Fruit fly (Drosophila melanogaster) whole organism, pupa: ENCODE results near the gene mIF2.

Experiments
- CG8301 ChIP-seq: fragments of 200-800 bp; sonication (Bioruptor generic); optimal IDR thresholded peaks from 2 replicates; lab custom pipeline; 2018; ENCODE audit warnings: missing biosample characterization, mild to moderate bottlenecking, missing genetic modification characterization
- D1 ChIP-seq: fragments of 200-800 bp; sonication (Bioruptor generic); optimal IDR thresholded peaks from 2 replicates; lab custom pipeline; 2018; ENCODE audit warnings: missing biosample characterization, mild to moderate bottlenecking, missing genetic modification characterization, moderate library complexity
- Snoo ChIP-seq: fragments of 200-800 bp; sonication (Bioruptor generic); optimal IDR thresholded peaks from 3 replicates; lab custom pipeline; 2017; ENCODE audit warnings: missing biosample characterization, mild to moderate bottlenecking, missing genetic modification characterization, inconsistent platforms
- gl ChIP-seq: fragments of 200-800 bp; sonication (Bioruptor generic); optimal IDR thresholded peaks from 2 replicates; lab custom pipeline; 2018; ENCODE audit warnings: missing biosample characterization, mild to moderate bottlenecking, missing genetic modification characterization

DNA sequence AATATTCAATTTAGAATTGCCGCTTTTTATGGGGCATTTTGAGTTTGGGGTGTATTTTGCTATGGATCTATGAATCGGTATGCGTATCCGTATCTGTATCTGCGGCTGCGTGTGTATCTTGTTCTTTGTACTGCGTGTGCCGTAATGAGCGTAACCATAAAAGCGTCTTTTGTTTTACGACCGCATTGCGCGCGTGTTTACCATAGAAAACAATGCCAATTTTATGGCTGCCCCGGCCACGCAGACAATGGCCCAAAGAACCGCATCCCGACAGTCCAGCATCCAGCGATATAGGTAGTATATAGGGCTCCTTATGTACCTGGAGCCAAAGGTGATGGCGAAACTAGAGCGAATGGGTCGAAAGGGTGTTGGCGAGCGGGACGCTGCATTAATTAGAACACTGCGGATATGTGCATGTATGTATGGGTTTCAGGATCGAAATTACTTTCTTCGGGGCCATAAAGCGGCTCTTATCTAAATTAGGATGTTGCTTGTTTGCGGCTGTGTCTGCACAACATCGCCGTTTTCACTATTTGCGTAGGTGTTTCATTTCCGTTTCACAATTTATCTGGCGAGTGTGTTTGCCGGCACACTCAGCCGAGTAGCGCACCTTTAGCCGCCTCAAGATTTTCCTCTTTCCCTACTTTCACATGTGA, 43.9 kb upstream of the mIF2 start:
- TF ChIP-seq CG8301 (tag; lab: Kevin White, UChicago) (no peak), gl (tag; lab: Kevin White, UChicago) (no peak), Snoo (tag; lab: Kevin White, UChicago) (no peak), D1 (tag; lab: Kevin White, UChicago) (no peak)
